Fruit fly (Drosophila melanogaster): ENCODE results near the gene Naa30A.

- TF ChIP-seq CG8478 (optimal IDR thresholded peaks at IDR 0.05) (no peak), CTCF (optimal IDR thresholded peaks at IDR 0.05) (no peak)
These were observed 4.3 kb downstream of the Naa30A start, which contains the start of gene Tsp2A for dm6 chrX:1346256-1346655.

Measured in S2 (cell line).